Fruit fly (Drosophila melanogaster) whole organism, prepupa: ENCODE data around the gene Kua.
A peak's percentile ranks its signal among the peaks of the same experiment; 100 is the strongest.

ENCODE experiments used
- Blimp-1 ChIP-seq: fragments of 200-800 bp; sonication (Bioruptor generic); optimal IDR thresholded peaks from 3 replicates; lab custom pipeline; 2017; ENCODE audit warnings: missing biosample characterization, missing genetic modification characterization, mild to moderate bottlenecking, moderate library complexity, missing genetic modification reagents
- CG10631 ChIP-seq: fragments of 200-800 bp; sonication (Bioruptor generic); optimal IDR thresholded peaks from 2 replicates; lab custom pipeline; 2016; ENCODE audit warnings: missing biosample characterization, missing genetic modification characterization
- CG11762 ChIP-seq: fragments of 200-800 bp; sonication (Bioruptor generic); optimal IDR thresholded peaks from 3 replicates; lab custom pipeline; 2016; ENCODE audit warnings: missing biosample characterization, missing genetic modification characterization; ENCODE audit not compliant: insufficient read depth
- CG11902 ChIP-seq: fragments of 200-800 bp; sonication (Bioruptor generic); optimal IDR thresholded peaks from 3 replicates; lab custom pipeline; 2016; ENCODE audit warnings: missing biosample characterization, missing genetic modification characterization
- CG15336 ChIP-seq: fragments of 200-800 bp; sonication (Bioruptor generic); IDR thresholded peaks from 2 replicates; pipeline ENCODE4 v1.3.6; 2022; ENCODE audit warnings: missing biosample characterization, missing genetic modification characterization
- CG1621 ChIP-seq: fragments of 200-800 bp; sonication (Bioruptor generic); optimal IDR thresholded peaks from 3 replicates; lab custom pipeline; 2018; ENCODE audit warnings: missing biosample characterization, mild to moderate bottlenecking, missing genetic modification characterization
- CG16779 ChIP-seq: fragments of 200-800 bp; sonication (Bioruptor generic); optimal IDR thresholded peaks from 3 replicates; lab custom pipeline; 2017; ENCODE audit warnings: missing biosample characterization, mild to moderate bottlenecking, missing genetic modification characterization
- CG3032 ChIP-seq: fragments of 200-800 bp; optimal IDR thresholded peaks from 2 replicates; lab custom pipeline; 2019; ENCODE audit warnings: missing biosample characterization, mild to moderate bottlenecking, missing genetic modification characterization, moderate library complexity
- CG31627 ChIP-seq: fragments of 200-800 bp; sonication (Bioruptor generic); optimal IDR thresholded peaks from 3 replicates; lab custom pipeline; 2016; ENCODE audit warnings: missing biosample characterization, missing genetic modification characterization
- CG32006 ChIP-seq: fragments of 200-800 bp; sonication (Bioruptor generic); optimal IDR thresholded peaks from 3 replicates; lab custom pipeline; 2017; ENCODE audit warnings: missing biosample characterization, mild to moderate bottlenecking, missing genetic modification characterization
- CG3919 ChIP-seq: fragments of 200-800 bp; sonication (Bioruptor generic); optimal IDR thresholded peaks from 3 replicates; lab custom pipeline; 2016; ENCODE audit warnings: missing biosample characterization, missing genetic modification characterization
- CG6163 ChIP-seq: fragments of 200-800 bp; sonication (Bioruptor generic); IDR thresholded peaks from 3 replicates; pipeline ENCODE4 v1.3.6; 2022; ENCODE audit warnings: missing biosample characterization, missing genetic modification characterization
- CG6276 ChIP-seq: fragments of 200-800 bp; sonication (Bioruptor generic); optimal IDR thresholded peaks from 2 replicates; lab custom pipeline; 2017; ENCODE audit warnings: missing biosample characterization, mild to moderate bottlenecking, missing genetic modification characterization
- CG6808 ChIP-seq: fragments of 200-800 bp; sonication (Bioruptor generic); optimal IDR thresholded peaks from 3 replicates; lab custom pipeline; 2017; ENCODE audit warnings: missing biosample characterization, missing genetic modification characterization, mild to moderate bottlenecking, moderate library complexity, missing genetic modification reagents
- CG6854 ChIP-seq: fragments of 200-800 bp; sonication (Bioruptor generic); optimal IDR thresholded peaks from 2 replicates; lab custom pipeline; 2017; ENCODE audit warnings: missing biosample characterization, mild to moderate bottlenecking, missing genetic modification characterization
- CG8119 ChIP-seq: fragments of 200-800 bp; sonication (Bioruptor generic); IDR thresholded peaks from 3 replicates; pipeline ENCODE4 v1.3.6; 2022; ENCODE audit warnings: missing biosample characterization, missing genetic modification characterization
- CG8319 ChIP-seq: fragments of 200-800 bp; sonication (Bioruptor generic); optimal IDR thresholded peaks from 3 replicates; lab custom pipeline; 2016; ENCODE audit warnings: missing biosample characterization, missing genetic modification characterization
- CG8632 ChIP-seq: fragments of 200-800 bp; sonication (Bioruptor generic); optimal IDR thresholded peaks from 3 replicates; lab custom pipeline; 2016; ENCODE audit warnings: missing biosample characterization, missing genetic modification characterization
- CG9139 ChIP-seq: fragments of 200-800 bp; sonication (Bioruptor generic); optimal IDR thresholded peaks from 3 replicates; lab custom pipeline; 2017; ENCODE audit warnings: missing biosample characterization, mild to moderate bottlenecking, missing genetic modification characterization
- Eip75B ChIP-seq: fragments of 200-800 bp; sonication (Bioruptor generic); optimal IDR thresholded peaks from 3 replicates; lab custom pipeline; 2016; ENCODE audit warnings: missing biosample characterization, missing genetic modification characterization
- Eip78C ChIP-seq: fragments of 200-800 bp; sonication (Bioruptor generic); peaks from one replicate; lab custom pipeline; 2016; ENCODE audit warnings: missing biosample characterization, missing genetic modification characterization
- Eip93F ChIP-seq: fragments of 200-800 bp; sonication (Bioruptor generic); optimal IDR thresholded peaks from 2 replicates; lab custom pipeline; 2016; ENCODE audit warnings: missing biosample characterization, mild to moderate bottlenecking, missing genetic modification characterization
- Ets21C ChIP-seq: fragments of 200-800 bp; sonication (Bioruptor generic); optimal IDR thresholded peaks from 3 replicates; lab custom pipeline; 2016; ENCODE audit warnings: missing biosample characterization, missing genetic modification characterization
- Ets96B ChIP-seq: fragments of 200-800 bp; optimal IDR thresholded peaks from 2 replicates; lab custom pipeline; 2019; ENCODE audit warnings: missing biosample characterization, mild to moderate bottlenecking, missing genetic modification characterization, moderate library complexity
- Hr38 ChIP-seq: sonication (Bioruptor generic); optimal IDR thresholded peaks from 2 replicates; lab custom pipeline; 2016; ENCODE audit warnings: missing biosample characterization, missing genetic modification characterization
- Met ChIP-seq: fragments of 200-800 bp; sonication (Bioruptor generic); optimal IDR thresholded peaks from 3 replicates; lab custom pipeline; 2016; ENCODE audit warnings: missing biosample characterization, missing genetic modification characterization
- OdsH ChIP-seq: fragments of 200-800 bp; sonication (Bioruptor generic); optimal IDR thresholded peaks from 3 replicates; lab custom pipeline; 2016; ENCODE audit warnings: missing biosample characterization, missing genetic modification characterization
- Sox102F ChIP-seq: fragments of 200-800 bp; sonication (Bioruptor generic); optimal IDR thresholded peaks from 2 replicates; lab custom pipeline; 2016; ENCODE audit warnings: missing biosample characterization, mild to moderate bottlenecking, missing genetic modification characterization
- Sox14 ChIP-seq: fragments of 200-800 bp; sonication (Bioruptor generic); optimal IDR thresholded peaks from 3 replicates; lab custom pipeline; 2016; ENCODE audit warnings: missing biosample characterization, missing genetic modification characterization
- Sox15 ChIP-seq: fragments of 200-800 bp; sonication (Bioruptor generic); optimal IDR thresholded peaks from 3 replicates; lab custom pipeline; 2016; ENCODE audit warnings: missing biosample characterization, missing genetic modification characterization
- acj6 ChIP-seq: fragments of 200-800 bp; sonication (Bioruptor generic); optimal IDR thresholded peaks from 3 replicates; lab custom pipeline; 2016; ENCODE audit warnings: missing biosample characterization, missing genetic modification characterization
- cyc ChIP-seq: fragments of 200-800 bp; sonication (Bioruptor generic); optimal IDR thresholded peaks from 3 replicates; lab custom pipeline; 2016; ENCODE audit warnings: missing biosample characterization, missing genetic modification characterization
- dsx ChIP-seq: fragments of 200-800 bp; optimal IDR thresholded peaks from 3 replicates; lab custom pipeline; 2019; ENCODE audit warnings: missing biosample characterization, mild to moderate bottlenecking, missing genetic modification characterization, moderate library complexity; ENCODE audit not compliant: poor library complexity, severe bottlenecking
- eg ChIP-seq: fragments of 200-800 bp; sonication (Bioruptor generic); IDR thresholded peaks from 3 replicates; pipeline ENCODE4 v1.3.6; 2022; ENCODE audit warnings: missing biosample characterization, missing genetic modification characterization
- esn ChIP-seq: fragments of 200-800 bp; sonication (Bioruptor generic); optimal IDR thresholded peaks from 2 replicates; lab custom pipeline; 2016; ENCODE audit warnings: missing biosample characterization, mild to moderate bottlenecking, missing genetic modification characterization, moderate library complexity
- fkh ChIP-seq: fragments of 200-800 bp; sonication (Bioruptor generic); optimal IDR thresholded peaks from 3 replicates; lab custom pipeline; 2017; ENCODE audit warnings: missing biosample characterization, mild to moderate bottlenecking, missing genetic modification characterization, moderate library complexity
- net ChIP-seq: fragments of 200-800 bp; sonication (Bioruptor generic); optimal IDR thresholded peaks from 3 replicates; lab custom pipeline; 2016; ENCODE audit warnings: missing biosample characterization, missing genetic modification characterization
- ss ChIP-seq, 2 experiments: fragments of 200-800 bp; sonication (Bioruptor generic); optimal IDR thresholded peaks; 2 replicates in 1 of 2; 3 replicates in 1 of 2; lab custom pipeline; 2017 to 2018; ENCODE audit warnings: mild to moderate bottlenecking in 2 of 2, missing biosample characterization in 2 of 2, missing genetic modification characterization in 2 of 2, moderate library complexity in 1 of 2
- svp ChIP-seq: fragments of 200-800 bp; sonication (Bioruptor generic); peaks from one replicate; lab custom pipeline; 2016; ENCODE audit warnings: missing biosample characterization, missing genetic modification characterization
- topi ChIP-seq: fragments of 200-800 bp; sonication (Bioruptor generic); optimal IDR thresholded peaks from 3 replicates; lab custom pipeline; 2016; ENCODE audit warnings: missing biosample characterization, missing genetic modification characterization
- vri ChIP-seq: fragments of 200-800 bp; sonication (Bioruptor generic); optimal IDR thresholded peaks from 3 replicates; lab custom pipeline; 2016; ENCODE audit warnings: missing biosample characterization, mild to moderate bottlenecking, missing genetic modification characterization

The Kua gene

dm6 chr2L:20061018-20061657, 36.2 kb upstream of the Kua start, which contains the start of the genes barr and lok (continued):
- TF ChIP-seq Met (GFP tag; lab: Kevin White, UChicago), result no peak
- peak; percentile 40 for TF ChIP-seq CG3032
- TF ChIP-seq Eip93F (GFP tag; lab: Kevin White, UChicago), result no peak
- no peak for TF ChIP-seq net (GFP tag; lab: Kevin White, UChicago)
- peak; percentile 41 for TF ChIP-seq CG3919 (GFP tag; lab: Kevin White, UChicago)
- no peak for TF ChIP-seq CG6854 (GFP tag; lab: Kevin White, UChicago)
- TF ChIP-seq Sox102F, result peak; percentile 38
- TF ChIP-seq svp, result no peak
- TF ChIP-seq CG6808 (GFP tag; lab: Kevin White, UChicago), result no peak
- TF ChIP-seq CG9139, result no peak
- TF ChIP-seq dsx (GFP tag; lab: Kevin White, UChicago), result no peak
- peak; percentile 9 for TF ChIP-seq CG8632 (GFP tag; lab: Kevin White, UChicago)
- TF ChIP-seq cyc (GFP tag; lab: Kevin White, UChicago), result peak; percentile 47
- peak; percentile 44 for TF ChIP-seq CG32006
- TF ChIP-seq CG11762 (GFP tag; lab: Kevin White, UChicago), result peak; percentile 1
- TF ChIP-seq Sox14 (GFP tag; lab: Kevin White, UChicago), result peak; percentile 60
- TF ChIP-seq CG6276, result no peak
- TF ChIP-seq acj6 (GFP tag; lab: Kevin White, UChicago), result peak; percentile 47
- TF ChIP-seq CG1621 (tag; lab: Kevin White, UChicago), result no peak
- TF ChIP-seq OdsH (GFP tag; lab: Kevin White, UChicago), result peak; percentile 56
- TF ChIP-seq Sox15 (GFP tag; lab: Kevin White, UChicago), result peak; percentile 58
- TF ChIP-seq Hr38 (GFP tag; lab: Kevin White, UChicago), result no peak

DNA sequence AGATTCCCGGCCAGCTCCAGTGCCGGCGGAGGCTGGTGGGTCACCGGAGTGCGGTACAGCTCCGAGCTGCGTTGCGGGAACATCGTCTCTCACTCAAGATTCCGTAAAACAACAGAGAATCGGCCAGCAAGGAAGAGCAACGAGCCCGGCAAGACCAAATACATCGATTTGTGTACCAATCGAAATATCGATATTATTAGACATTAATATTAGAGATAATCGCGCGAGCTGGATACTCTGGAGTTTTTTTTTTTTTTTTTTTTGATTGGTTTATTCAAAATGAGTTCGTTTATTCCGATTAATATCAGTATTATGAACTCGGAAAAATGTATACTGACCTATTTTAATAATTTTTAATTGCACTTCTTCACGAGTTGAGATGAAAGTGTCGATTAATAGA, 31.9 kb upstream of the Kua start, which contains the start of gene vls:
Gene vls, minus strand, starts transcription at position 164 of the 400 bp plus-strand sequence.
- no peak for TF ChIP-seq CG8119 (GFP tag; lab: Robert Waterston, UW)
- peak; percentile 42 for TF ChIP-seq Eip78C
- TF ChIP-seq Eip75B (GFP tag; lab: Kevin White, UChicago), result no peak
- no peak for TF ChIP-seq topi
- no peak for TF ChIP-seq Eip93F (GFP tag; lab: Kevin White, UChicago)
- no peak for TF ChIP-seq CG32006

DNA sequence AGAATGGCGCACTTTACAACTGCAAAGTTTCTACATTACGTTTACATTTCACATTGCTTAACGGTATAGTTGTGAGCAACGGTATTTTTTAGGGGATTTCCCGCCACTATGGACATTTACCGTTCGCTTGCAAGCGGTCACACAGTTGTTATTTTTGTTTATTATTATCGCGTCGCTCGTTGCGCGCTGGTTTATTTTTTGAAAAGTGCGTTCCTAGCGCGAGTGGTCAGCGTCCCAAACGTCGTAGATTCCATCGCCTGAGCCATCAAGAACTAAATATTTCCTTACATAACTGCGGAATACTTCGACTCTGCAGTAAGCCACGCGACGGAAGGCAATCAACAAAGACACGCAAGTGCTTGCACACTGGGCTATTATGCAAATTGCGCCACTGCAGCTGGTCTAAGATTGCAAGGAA, 31.1 kb upstream of the Kua start, which contains the start of gene bwa:
Gene bwa, plus strand, starts transcription at position 159 of the 418 bp plus-strand sequence.
- TF ChIP-seq CG15336 (GFP tag; lab: Robert Waterston, UW), result peak; percentile 29; the same call in 1 of the 2 replicates
- TF ChIP-seq Ets21C (GFP tag; lab: Kevin White, UChicago), result no peak
- TF ChIP-seq CG6854 (GFP tag; lab: Kevin White, UChicago), result peak; percentile 0
- peak; percentile 47 for TF ChIP-seq fkh (GFP tag; lab: Kevin White, UChicago)
- no peak for TF ChIP-seq CG31627 (GFP tag; lab: Kevin White, UChicago)
- TF ChIP-seq CG8119 (GFP tag; lab: Robert Waterston, UW), result no peak
- TF ChIP-seq CG10631 (GFP tag; lab: Kevin White, UChicago), result no peak
- peak; percentile 1 for TF ChIP-seq esn (GFP tag; lab: Kevin White, UChicago)
- TF ChIP-seq CG3919 (GFP tag; lab: Kevin White, UChicago), result peak; percentile 29
- TF ChIP-seq Eip78C, result peak; percentile 74
- TF ChIP-seq Hr38 (GFP tag; lab: Kevin White, UChicago), result no peak
- peak; percentile 45 for TF ChIP-seq Sox14 (GFP tag; lab: Kevin White, UChicago)
- TF ChIP-seq CG16779 (tag; lab: Kevin White, UChicago), result peak; percentile 4
- TF ChIP-seq ss (GFP tag; optimal IDR thresholded peaks at IDR 0.05; lab: Kevin White, UChicago), result peak; percentile 43 to 52
- TF ChIP-seq, all 60 proteins: peak for 9

DNA sequence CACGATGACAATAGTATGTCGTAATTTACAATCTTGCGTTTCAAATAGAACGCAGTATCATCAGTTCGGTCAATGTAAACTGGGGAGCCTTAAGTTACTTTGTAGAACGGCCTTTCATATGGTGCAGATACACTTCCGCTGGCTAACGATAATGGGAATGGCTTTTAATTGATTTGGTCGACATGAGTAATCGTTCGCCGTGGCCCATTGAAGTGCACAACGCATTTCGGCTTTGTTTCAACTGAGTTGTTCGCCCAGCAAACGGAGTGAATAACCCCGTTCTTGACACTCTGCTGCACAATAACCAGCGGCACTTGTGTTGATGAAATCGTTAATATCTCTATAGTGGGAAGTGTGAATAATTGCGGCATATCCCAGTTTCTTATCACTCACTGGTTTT, 29.5 kb upstream of the Kua start:
- peak; percentile 4 for TF ChIP-seq Sox14 (GFP tag; lab: Kevin White, UChicago)
- TF ChIP-seq CG8319 (GFP tag; lab: Kevin White, UChicago), result no peak
- no peak for TF ChIP-seq Ets96B
- no peak for TF ChIP-seq CG11902
- TF ChIP-seq CG6163, result 0 out of 3 replicates have a peak, but pooled peaks have one; percentile 6
- no peak for TF ChIP-seq OdsH (GFP tag; lab: Kevin White, UChicago)
- no peak for TF ChIP-seq Met (GFP tag; lab: Kevin White, UChicago)
- TF ChIP-seq Eip78C, result peak; percentile 7
- no peak for TF ChIP-seq Blimp-1 (GFP tag; lab: Kevin White, UChicago)
- TF ChIP-seq Eip93F (GFP tag; lab: Kevin White, UChicago), result peak; percentile 6
- TF ChIP-seq acj6 (GFP tag; lab: Kevin White, UChicago), result no peak
- peak; percentile 34 for TF ChIP-seq dsx (GFP tag; lab: Kevin White, UChicago)
- no peak for TF ChIP-seq eg (GFP tag; lab: Robert Waterston, UW)
- no peak for TF ChIP-seq CG11762 (GFP tag; lab: Kevin White, UChicago)
- TF ChIP-seq vri (GFP tag; lab: Kevin White, UChicago), result peak; percentile 51
- TF ChIP-seq, all 60 proteins: peak for 6
